Worm (Caenorhabditis elegans): ENCODE measurements around the gene atat-2.

Gene atat-2

DNA sequence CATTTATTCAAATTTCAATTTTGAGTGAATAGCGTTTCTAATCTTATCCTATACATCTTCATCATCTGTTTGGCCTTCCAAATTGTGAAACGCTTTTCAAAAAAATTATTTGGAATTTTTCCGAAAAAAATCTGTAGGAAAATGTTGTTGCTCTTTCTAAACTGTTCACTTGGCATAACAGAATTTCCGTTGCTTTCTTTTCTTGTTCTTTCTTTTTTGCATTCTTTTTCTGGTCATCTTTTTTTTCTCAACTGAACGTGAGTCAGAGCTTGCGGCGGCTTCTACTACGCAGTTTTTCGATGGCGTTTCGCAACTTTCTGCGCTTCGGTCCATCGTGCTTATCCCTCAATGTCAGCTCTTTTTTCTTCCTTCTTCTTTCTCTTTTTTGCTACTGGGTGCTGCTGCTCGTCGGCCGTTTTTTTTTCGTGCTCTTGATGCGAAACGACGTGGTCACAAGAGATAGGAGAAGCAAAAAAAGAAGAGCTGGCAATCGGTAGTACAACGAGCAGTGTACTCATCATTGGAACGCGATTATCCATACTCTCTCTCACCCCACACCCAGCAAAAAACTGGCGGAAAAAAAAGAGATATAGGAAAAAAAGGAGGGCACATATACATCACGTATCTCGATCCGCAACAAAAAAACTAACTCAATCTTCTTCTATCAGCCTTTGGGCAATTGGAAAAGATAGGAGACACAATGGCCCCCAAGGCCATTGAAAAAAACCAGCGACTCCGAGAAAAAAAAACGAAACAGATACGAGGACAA lies 29.0 kb upstream of the atat-2 start:
- no peak for TF ChIP-seq B0310.2 (tag; optimal IDR thresholded peaks at IDR 0.05)
- 0 out of 2 replicates have a peak, but pooled peaks have one; percentile 26 for TF ChIP-seq pes-1 (GFP tag; IDR thresholded peaks at IDR 0.05)
- no peak for TF ChIP-seq ceh-13 (GFP tag; optimal IDR thresholded peaks at IDR 0.05)

- TF ChIP-seq hmg-4 (GFP tag; optimal IDR thresholded peaks at IDR 0.05): peak; percentile 65
- TF ChIP-seq ceh-36 (tag; optimal IDR thresholded peaks at IDR 0.05): no peak
Observed at ce11 chrX:5820880-5821279, 28.0 kb upstream of the atat-2 start.

DNA sequence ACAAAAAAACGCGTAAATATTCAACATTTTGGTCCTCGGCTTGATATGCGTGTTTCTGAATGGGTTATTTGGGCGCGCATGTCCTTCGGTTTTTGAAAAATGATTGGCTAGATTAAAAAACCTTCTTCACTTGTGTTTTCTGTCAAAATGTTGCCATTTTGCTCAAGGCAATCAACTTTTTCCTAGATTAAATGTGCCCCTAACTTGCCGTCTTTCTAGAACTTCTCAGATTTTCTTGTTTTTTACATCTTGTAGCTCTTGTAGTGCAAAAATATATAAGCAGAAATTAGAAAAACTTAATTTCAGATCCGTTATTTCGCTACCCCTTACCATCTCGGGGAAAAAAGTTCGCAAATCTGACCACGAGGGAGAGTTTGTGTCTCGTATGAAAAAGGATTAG lies 27.1 kb upstream of the atat-2 start, which contains the start of gene hbl-1:
Gene hbl-1 (plus strand): TSS at position 301 of the 400 bp plus-strand sequence.
- TF ChIP-seq flt-1 (GFP tag; IDR thresholded peaks at IDR 0.05) (no peak), tbx-11 (GFP tag; IDR thresholded peaks at IDR 0.05) (no peak)

DNA sequence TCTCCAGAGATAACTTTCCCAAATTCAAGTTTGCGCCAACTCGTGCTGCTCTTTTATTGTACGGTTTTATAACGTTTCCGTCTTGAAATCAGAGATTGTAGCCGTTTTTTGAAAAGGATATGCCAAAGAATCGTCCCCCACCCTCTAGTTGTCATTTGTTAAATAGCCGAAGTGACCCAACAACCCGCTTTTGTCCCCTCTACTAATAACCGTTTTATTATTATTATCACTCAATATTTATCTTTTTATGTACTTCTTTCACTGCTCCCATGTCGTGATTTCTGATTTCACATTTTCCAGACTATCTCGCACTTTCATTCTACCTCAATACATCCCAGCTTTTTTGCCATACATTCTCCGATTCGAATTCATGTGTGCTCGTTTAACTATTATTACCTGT lies 21.9 kb upstream of the atat-2 start:
- peak; percentile 76 for TF ChIP-seq ama-1 (optimal IDR thresholded peaks at IDR 0.05)
- TF ChIP-seq scrt-1 (GFP tag; IDR thresholded peaks at IDR 0.05): no peak

DNA sequence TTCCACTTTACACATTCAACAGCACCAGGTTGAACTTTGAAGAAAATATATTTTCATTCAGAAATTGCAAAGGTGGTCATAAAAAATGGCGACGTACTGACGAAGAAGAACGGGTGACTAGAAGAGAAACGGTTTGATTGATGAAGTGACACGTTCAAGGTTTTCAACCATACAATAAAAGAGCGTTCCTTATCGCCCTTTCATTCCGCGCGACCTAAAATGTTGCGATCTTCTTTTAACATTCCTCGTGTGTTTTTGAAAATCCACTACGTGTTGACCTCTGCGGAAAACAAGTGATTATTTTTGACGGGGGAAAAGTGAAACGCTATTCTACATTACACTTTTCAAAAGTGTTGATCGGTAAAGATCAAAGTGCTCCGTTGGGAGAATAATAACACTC lies 20.8 kb upstream of the atat-2 start:
- TF ChIP-seq ama-1 (optimal IDR thresholded peaks at IDR 0.05) (no peak), hnd-1 (tag; optimal IDR thresholded peaks at IDR 0.05) (no peak), ceh-13 (GFP tag; optimal IDR thresholded peaks at IDR 0.05) (no peak)

ce11 chrX:5829175-5829574 lies 19.7 kb upstream of the atat-2 start, which contains the start of gene acp-5:
TSS of gene acp-5 (plus strand) at chrX:5829435.
- no peak for TF ChIP-seq ceh-13 (GFP tag; optimal IDR thresholded peaks at IDR 0.05)
- TF ChIP-seq hmbx-1 (tag; optimal IDR thresholded peaks at IDR 0.05): no peak
- no peak for TF ChIP-seq hmg-4 (GFP tag; optimal IDR thresholded peaks at IDR 0.05)

ce11 chrX:5831827-5832226 lies 17.1 kb upstream of the atat-2 start:
- TF ChIP-seq ama-1 (optimal IDR thresholded peaks at IDR 0.05) (no peak), sea-1 (GFP tag; conservative IDR thresholded peaks at IDR 0.05) (no peak), flt-1 (GFP tag; IDR thresholded peaks at IDR 0.05) (no peak), hmg-4 (GFP tag; optimal IDR thresholded peaks at IDR 0.05) (no peak), ceh-13 (GFP tag; optimal IDR thresholded peaks at IDR 0.05) (no peak), F13C5.2 (tag; optimal IDR thresholded peaks at IDR 0.05) (no peak), B0310.2 (tag; optimal IDR thresholded peaks at IDR 0.05) (no peak), pes-1 (GFP tag; IDR thresholded peaks at IDR 0.05) (no peak)

DNA sequence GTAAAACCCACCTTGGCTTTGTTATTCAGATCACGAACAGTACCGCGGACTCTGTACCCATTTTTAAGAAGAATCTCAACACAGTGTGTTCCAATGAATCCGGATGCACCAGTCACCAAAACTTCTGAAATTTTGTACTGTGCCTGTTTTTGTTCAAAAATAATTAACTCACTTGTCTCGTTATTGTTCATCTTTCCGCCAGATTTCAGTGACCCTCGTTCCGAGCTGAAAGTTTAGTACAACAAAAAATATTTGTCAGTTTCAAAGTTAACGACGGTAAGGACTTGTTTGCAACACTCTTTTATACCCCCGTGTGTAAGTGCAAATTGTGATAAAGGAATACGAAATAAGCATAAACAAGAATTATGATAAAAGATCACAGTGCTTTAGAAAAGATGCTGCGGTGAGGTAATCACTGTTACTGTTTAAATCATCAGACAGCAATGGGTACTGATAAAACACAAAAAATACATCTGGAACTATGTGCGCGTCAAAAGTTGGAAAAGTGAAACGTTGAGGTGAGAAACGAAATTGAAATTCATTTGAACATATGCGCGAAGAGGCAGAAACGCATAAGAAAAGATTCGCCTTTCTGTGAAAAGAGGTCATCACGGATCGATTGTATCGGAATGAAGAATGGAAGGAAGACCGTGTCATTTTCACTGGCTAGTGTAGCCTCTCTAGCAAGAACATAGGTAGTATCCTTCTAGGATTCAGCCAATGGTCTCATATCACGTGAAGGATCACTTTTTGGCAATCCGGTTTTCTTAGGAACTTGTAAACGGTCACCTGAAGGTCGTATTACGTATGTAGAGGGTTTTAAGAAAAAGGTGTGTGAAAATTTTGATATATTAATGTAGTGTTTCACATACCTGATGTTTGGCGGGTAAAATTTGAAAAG lies 14.1 kb upstream of the atat-2 start, which contains the start of gene F13D11.4:
Gene F13D11.4 (minus strand): TSS at position 225 of the 901 bp plus-strand sequence.
- TF ChIP-seq hmbx-1 (tag; optimal IDR thresholded peaks at IDR 0.05) (no peak), ceh-36 (tag; optimal IDR thresholded peaks at IDR 0.05) (no peak), ama-1 (optimal IDR thresholded peaks at IDR 0.05) (no peak), tbx-37 (GFP tag; conservative IDR thresholded peaks at IDR 0.05) (no peak), pes-1 (GFP tag; IDR thresholded peaks at IDR 0.05) (no peak), B0310.2 (tag; optimal IDR thresholded peaks at IDR 0.05) (no peak), tra-4 (tag; optimal IDR thresholded peaks at IDR 0.05) (no peak), ets-7 (tag; optimal IDR thresholded peaks at IDR 0.05) (no peak), hmg-4 (GFP tag; optimal IDR thresholded peaks at IDR 0.05) (no peak), F13C5.2 (tag; optimal IDR thresholded peaks at IDR 0.05) (no peak)

- no peak for TF ChIP-seq scrt-1 (GFP tag; IDR thresholded peaks at IDR 0.05)
- no peak for TF ChIP-seq tbx-37 (GFP tag; conservative IDR thresholded peaks at IDR 0.05)
- TF ChIP-seq aly-1 (tag; optimal IDR thresholded peaks at IDR 0.05): no peak
Observed at ce11 chrX:5836527-5836926, 12.4 kb upstream of the atat-2 start.

ce11 chrX:5837035-5837434 lies 11.9 kb upstream of the atat-2 start:
- TF ChIP-seq aly-1 (tag; optimal IDR thresholded peaks at IDR 0.05): no peak
- no peak for TF ChIP-seq pes-1 (GFP tag; IDR thresholded peaks at IDR 0.05)
- no peak for TF ChIP-seq sea-1 (GFP tag; conservative IDR thresholded peaks at IDR 0.05)
- no peak for TF ChIP-seq B0310.2 (tag; optimal IDR thresholded peaks at IDR 0.05)
- no peak for TF ChIP-seq scrt-1 (GFP tag; IDR thresholded peaks at IDR 0.05)
- TF ChIP-seq flt-1 (GFP tag; IDR thresholded peaks at IDR 0.05): no peak
- TF ChIP-seq tra-4 (tag; optimal IDR thresholded peaks at IDR 0.05): no peak

Measured in whole organism, early embryonic.